Fruit fly (Drosophila melanogaster): ENCODE measurements around the gene Ku80.

The Ku80 gene

DNA sequence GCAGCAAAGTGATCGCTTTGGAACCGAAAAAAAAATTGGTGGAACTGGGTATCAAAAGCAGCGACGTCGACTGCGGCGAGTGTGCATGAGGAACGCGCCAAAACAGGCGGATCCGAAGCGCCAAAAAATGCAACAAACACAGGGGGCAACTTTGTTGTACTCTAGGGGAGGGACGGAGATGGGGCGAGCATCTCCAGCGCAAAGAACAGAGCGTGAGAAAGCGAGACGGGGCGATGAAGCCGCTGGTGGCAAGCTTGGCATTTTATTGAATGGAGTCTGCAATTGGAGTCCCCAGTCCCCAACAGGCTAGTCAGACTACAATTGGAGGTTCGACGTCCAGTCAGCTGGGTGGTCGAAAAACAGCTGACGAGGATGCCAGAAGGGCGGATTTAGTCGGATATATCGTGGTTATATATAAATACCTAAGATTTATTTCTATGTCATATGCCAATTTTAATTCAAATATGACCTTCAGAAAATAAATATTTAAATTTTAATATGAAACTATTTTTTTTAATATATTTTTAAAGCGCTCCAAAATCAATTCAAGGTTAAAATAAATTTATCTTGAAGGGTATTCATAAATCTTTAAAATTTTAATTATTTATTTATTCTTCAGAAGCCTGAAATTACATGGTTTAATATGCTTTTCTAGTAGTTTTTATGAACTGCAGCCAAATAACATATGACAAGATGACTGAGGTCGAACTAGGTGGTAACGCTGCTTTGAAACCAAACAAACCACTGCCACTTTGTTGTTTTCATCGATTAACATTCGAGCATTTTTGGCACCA is 24.2 kb downstream of the Ku80 start (continued):
- TF ChIP-seq CG6854 (GFP tag; optimal IDR thresholded peaks at IDR 0.05) = peak; percentile 49
- peak; percentile 77 for TF ChIP-seq CG6792 (GFP tag; optimal IDR thresholded peaks at IDR 0.05)
- peak; percentile 74 for TF ChIP-seq CG11902 (GFP tag; optimal IDR thresholded peaks at IDR 0.05)
- peak in 1 of 2 experiments; percentile 87 for TF ChIP-seq ss (GFP tag; optimal IDR thresholded peaks at IDR 0.05)
- peak; percentile 75 for TF ChIP-seq cyc (GFP tag; optimal IDR thresholded peaks at IDR 0.05)
- peak; percentile 58 for TF ChIP-seq CG31627 (GFP tag; optimal IDR thresholded peaks at IDR 0.05)
- TF ChIP-seq spab (GFP tag; optimal IDR thresholded peaks at IDR 0.05) = peak; percentile 70
- peak; percentile 82 for TF ChIP-seq esn (GFP tag; optimal IDR thresholded peaks at IDR 0.05)
- peak; percentile 49 for TF ChIP-seq Lpt (GFP tag; optimal IDR thresholded peaks at IDR 0.05)

DNA sequence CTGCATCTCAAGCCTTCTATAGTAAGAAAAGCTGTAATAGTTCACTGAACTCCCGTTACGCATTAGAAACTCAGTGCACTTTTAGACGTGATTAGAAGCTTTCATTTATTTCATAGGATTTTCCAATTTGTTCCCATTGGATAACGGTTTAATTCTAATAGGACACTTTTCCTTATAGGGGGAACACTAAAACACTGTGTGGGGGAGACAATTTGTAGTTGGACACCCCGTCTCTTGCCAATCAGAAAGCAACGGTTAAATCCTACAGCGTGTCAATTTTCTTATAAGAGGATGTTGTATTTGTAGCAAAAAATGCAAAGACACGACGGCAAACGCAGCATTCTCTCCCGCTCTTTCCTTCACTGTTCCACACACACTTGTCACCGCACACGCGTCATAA is 25.0 kb downstream of the Ku80 start:
- TF ChIP-seq Hr39 (GFP tag; optimal IDR thresholded peaks at IDR 0.05) = no peak

DNA sequence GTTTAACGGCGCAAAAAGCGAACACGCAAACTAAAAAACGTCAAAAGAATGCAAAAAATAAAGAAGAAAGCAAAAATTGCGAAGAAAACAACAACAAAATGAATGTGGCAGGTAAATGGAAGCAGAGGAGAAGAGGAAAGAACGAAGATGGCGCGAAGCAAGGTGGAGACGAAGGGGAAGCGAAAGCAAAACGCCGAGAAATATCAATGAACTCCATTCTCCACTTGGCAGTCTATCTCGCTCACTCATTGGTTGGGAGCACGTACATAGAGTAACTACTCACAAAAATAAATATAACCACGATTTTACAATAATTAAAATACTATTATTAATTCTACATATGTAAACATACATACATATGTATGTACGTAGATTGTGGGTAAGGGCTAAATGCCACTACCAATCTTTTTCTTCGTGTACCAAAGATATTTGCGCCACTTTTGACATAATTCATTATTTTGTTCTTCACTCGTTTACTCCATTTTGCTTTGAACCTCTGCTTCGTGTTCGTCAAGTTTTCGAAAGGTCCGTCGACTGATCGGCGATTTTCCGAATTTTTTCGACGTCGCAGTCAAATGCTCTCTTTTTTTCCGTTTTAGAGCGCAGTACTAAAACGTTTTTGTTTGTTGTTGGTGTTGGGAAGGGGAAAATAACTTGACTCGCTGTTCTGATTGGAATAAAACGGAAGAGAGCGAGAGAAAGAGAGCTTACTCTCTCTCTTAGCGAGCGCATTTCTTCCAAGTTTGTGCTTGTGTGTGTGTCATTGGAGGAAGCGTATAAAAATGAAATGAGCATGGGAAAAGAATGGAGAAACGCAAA is 25.7 kb downstream of the Ku80 start:
- TF ChIP-seq CG3032 (tag; optimal IDR thresholded peaks at IDR 0.05) (no peak), Sox102F (GFP tag; optimal IDR thresholded peaks at IDR 0.05) (peak; percentile 14), Sox14 (GFP tag; optimal IDR thresholded peaks at IDR 0.05) (peak; percentile 65), Eip78C (GFP tag) (peak; percentile 65), dsx (GFP tag; optimal IDR thresholded peaks at IDR 0.05; ENCODE audit: poor library complexity, severe bottlenecking) (peak; percentile 2), eg (GFP tag; IDR thresholded peaks at IDR 0.05) (no peak), Hr39 (GFP tag; optimal IDR thresholded peaks at IDR 0.05) (no peak), CG31627 (GFP tag; optimal IDR thresholded peaks at IDR 0.05) (no peak), CG6163 (GFP tag; IDR thresholded peaks at IDR 0.05) (peak; percentile 40; the same call in 1 of the 3 replicates), ss (GFP tag; optimal IDR thresholded peaks at IDR 0.05) (peak; percentile 11 to 21)

DNA sequence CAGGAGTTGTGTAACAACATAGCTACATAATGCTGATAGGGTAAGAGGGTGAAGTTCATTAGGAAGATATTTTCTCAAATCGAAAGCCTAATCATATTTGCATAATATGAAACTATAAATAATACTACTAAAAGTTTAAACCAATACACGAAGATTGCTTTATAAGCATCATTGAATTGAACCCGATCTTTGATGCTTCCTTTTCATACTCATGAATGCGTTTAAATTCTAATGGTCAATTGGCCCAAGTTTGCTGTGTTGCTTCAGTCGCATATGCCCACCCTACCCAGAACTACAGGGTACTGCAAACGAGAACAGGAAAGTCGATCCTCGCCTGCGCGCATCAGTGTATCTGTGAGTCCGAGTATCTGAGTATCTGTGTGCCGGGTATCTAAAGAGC is 27.4 kb downstream of the Ku80 start:
- TF ChIP-seq fd59A (GFP tag; optimal IDR thresholded peaks at IDR 0.05) = peak; percentile 93
- peak; percentile 98 for TF ChIP-seq CG31627 (GFP tag; optimal IDR thresholded peaks at IDR 0.05)
- peak; percentile 92 for TF ChIP-seq CG8632 (GFP tag; optimal IDR thresholded peaks at IDR 0.05)
- no peak for TF ChIP-seq CG15336 (GFP tag; IDR thresholded peaks at IDR 0.05)
- no peak for TF ChIP-seq dsx (GFP tag; optimal IDR thresholded peaks at IDR 0.05; ENCODE audit: poor library complexity, severe bottlenecking)
- TF ChIP-seq eg (GFP tag; IDR thresholded peaks at IDR 0.05) = no peak
- TF ChIP-seq CG9139 (GFP tag; optimal IDR thresholded peaks at IDR 0.05) = no peak
- TF ChIP-seq CG6808 (GFP tag; optimal IDR thresholded peaks at IDR 0.05) = peak; percentile 19
- TF ChIP-seq pdm3 (GFP tag; optimal IDR thresholded peaks at IDR 0.05) = peak; percentile 94
- peak; percentile 91 for TF ChIP-seq svp (GFP tag)
- TF ChIP-seq fkh (GFP tag; optimal IDR thresholded peaks at IDR 0.05) = no peak
- TF ChIP-seq Hr4 (GFP tag; optimal IDR thresholded peaks at IDR 0.05) = peak; percentile 35
- peak; percentile 96 for TF ChIP-seq Sox14 (GFP tag; optimal IDR thresholded peaks at IDR 0.05)
- peak; percentile 96 for TF ChIP-seq Met (GFP tag; optimal IDR thresholded peaks at IDR 0.05)
- TF ChIP-seq achi (GFP tag; optimal IDR thresholded peaks at IDR 0.05) = peak; percentile 92
- TF ChIP-seq Hr39 (GFP tag; optimal IDR thresholded peaks at IDR 0.05) = peak; percentile 97
- peak; percentile 92 for TF ChIP-seq CG34406 (GFP tag; optimal IDR thresholded peaks at IDR 0.05)
- TF ChIP-seq CG11294 (GFP tag; IDR thresholded peaks at IDR 0.05) = no peak
- peak; percentile 91 for TF ChIP-seq Sox15 (GFP tag; optimal IDR thresholded peaks at IDR 0.05)
- TF ChIP-seq Ets96B (tag; optimal IDR thresholded peaks at IDR 0.05) = peak; percentile 2
- TF ChIP-seq salr (GFP tag; optimal IDR thresholded peaks at IDR 0.05) = peak; percentile 80 to 88
- TF ChIP-seq fd85E (GFP tag; optimal IDR thresholded peaks at IDR 0.05) = no peak
- TF ChIP-seq CG32006 (GFP tag; optimal IDR thresholded peaks at IDR 0.05) = peak; percentile 65
- TF ChIP-seq ss (GFP tag; optimal IDR thresholded peaks at IDR 0.05) = no peak
- TF ChIP-seq topi (GFP tag; optimal IDR thresholded peaks at IDR 0.05) = peak; percentile 45
- peak; percentile 98 for TF ChIP-seq esn (GFP tag; optimal IDR thresholded peaks at IDR 0.05)
- TF ChIP-seq CG10669 (GFP tag; optimal IDR thresholded peaks at IDR 0.05) = peak; percentile 32
- TF ChIP-seq CG3919 (GFP tag; optimal IDR thresholded peaks at IDR 0.05) = peak; percentile 7
- peak; percentile 48 for TF ChIP-seq CG7368 (GFP tag; optimal IDR thresholded peaks at IDR 0.05)
- TF ChIP-seq vri (GFP tag; optimal IDR thresholded peaks at IDR 0.05) = peak; percentile 94
- TF ChIP-seq dac (GFP tag; optimal IDR thresholded peaks at IDR 0.05) = no peak
- peak; percentile 97 for TF ChIP-seq Smox (GFP tag; optimal IDR thresholded peaks at IDR 0.05)

All from whole organism, prepupa.